Worm (Caenorhabditis elegans): ENCODE results near the gene ech-5.

Gene ech-5

DNA sequence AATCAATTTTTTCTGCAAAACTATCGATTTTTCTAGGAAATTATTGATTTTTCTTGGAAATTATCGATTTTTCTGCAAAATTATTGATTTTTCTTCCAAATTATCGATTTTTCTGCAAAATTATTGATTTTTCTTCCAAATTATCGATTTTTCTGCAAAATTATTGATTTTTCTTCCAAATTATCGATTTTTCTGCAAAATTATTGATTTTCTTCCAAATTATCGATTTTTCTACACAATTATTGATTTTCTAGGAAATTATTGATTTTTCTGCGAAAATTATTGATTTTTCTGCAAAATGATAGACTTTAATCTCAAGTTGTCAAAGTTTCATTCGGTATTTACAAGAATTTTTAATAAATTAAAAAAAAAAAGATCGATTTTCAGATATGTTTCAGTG lies 52.1 kb downstream of the ech-5 start:
- peak; percentile 85 for TF ChIP-seq ceh-48 (tag; optimal IDR thresholded peaks at IDR 0.05)

Data from whole organism, late embryonic.